Worm (Caenorhabditis elegans): ENCODE results near the gene C31G12.1.

DNA sequence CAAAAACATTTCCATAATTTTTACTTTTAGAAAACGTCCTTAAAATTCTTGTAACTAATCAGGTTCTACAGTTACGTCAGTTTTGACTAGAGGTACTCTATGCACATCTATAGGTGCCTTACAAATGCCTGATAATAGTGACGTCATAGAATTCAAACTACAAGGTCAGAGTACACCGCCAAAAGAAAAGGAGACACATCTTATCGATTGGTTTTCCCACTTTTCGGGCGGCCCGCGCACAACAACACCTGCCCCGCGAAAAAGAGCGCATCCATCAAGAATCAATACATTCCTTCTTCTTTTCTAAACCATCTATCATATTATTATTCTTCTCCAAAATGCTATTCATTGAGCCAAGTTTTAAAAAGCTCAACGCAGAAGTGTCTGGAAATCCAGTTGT, at the start of gene C31G12.1:
- TF ChIP-seq dsc-1 (tag; optimal IDR thresholded peaks at IDR 0.05) (no peak), lsy-2 (tag; optimal IDR thresholded peaks at IDR 0.05) (no peak), lin-14 (GFP tag; optimal IDR thresholded peaks at IDR 0.05) (no peak), ama-1 (optimal IDR thresholded peaks at IDR 0.05) (no peak), vab-15 (tag; optimal IDR thresholded peaks at IDR 0.05) (no peak), C16A3.4 (tag; optimal IDR thresholded peaks at IDR 0.05) (no peak), elt-2 (tag; optimal IDR thresholded peaks at IDR 0.05) (no peak), aly-2 (tag; optimal IDR thresholded peaks at IDR 0.05) (no peak), lin-13 (GFP tag; optimal IDR thresholded peaks at IDR 0.05) (no peak), elt-3 (tag; optimal IDR thresholded peaks at IDR 0.05) (no peak)
